Fruit fly (Drosophila melanogaster) whole organism, prepupa: Measurements from ENCODE around the gene Fst.

Source experiments
- Blimp-1 ChIP-seq: fragments of 200-800 bp; sonication (Bioruptor generic); optimal IDR thresholded peaks from 3 replicates; lab custom pipeline; 2017; ENCODE audit warnings: missing biosample characterization, missing genetic modification characterization, mild to moderate bottlenecking, moderate library complexity, missing genetic modification reagents
- CG10631 ChIP-seq: fragments of 200-800 bp; sonication (Bioruptor generic); optimal IDR thresholded peaks from 2 replicates; lab custom pipeline; 2016; ENCODE audit warnings: missing biosample characterization, missing genetic modification characterization
- CG10669 ChIP-seq: fragments of 200-800 bp; sonication (Bioruptor generic); optimal IDR thresholded peaks from 3 replicates; lab custom pipeline; 2018; ENCODE audit warnings: missing biosample characterization, mild to moderate bottlenecking, missing genetic modification characterization, moderate library complexity
- CG11294 ChIP-seq: fragments of 200-800 bp; sonication (Bioruptor generic); IDR thresholded peaks from 2 replicates; pipeline ENCODE4 v1.3.6; 2022; ENCODE audit warnings: missing biosample characterization, missing genetic modification characterization
- CG11762 ChIP-seq: fragments of 200-800 bp; sonication (Bioruptor generic); optimal IDR thresholded peaks from 3 replicates; lab custom pipeline; 2016; ENCODE audit warnings: missing biosample characterization, missing genetic modification characterization; ENCODE audit not compliant: insufficient read depth
- CG11902 ChIP-seq: fragments of 200-800 bp; sonication (Bioruptor generic); optimal IDR thresholded peaks from 3 replicates; lab custom pipeline; 2016; ENCODE audit warnings: missing biosample characterization, missing genetic modification characterization
- CG15336 ChIP-seq: fragments of 200-800 bp; sonication (Bioruptor generic); IDR thresholded peaks from 2 replicates; pipeline ENCODE4 v1.3.6; 2022; ENCODE audit warnings: missing biosample characterization, missing genetic modification characterization
- CG1621 ChIP-seq: fragments of 200-800 bp; sonication (Bioruptor generic); optimal IDR thresholded peaks from 3 replicates; lab custom pipeline; 2018; ENCODE audit warnings: missing biosample characterization, mild to moderate bottlenecking, missing genetic modification characterization
- CG16779 ChIP-seq: fragments of 200-800 bp; sonication (Bioruptor generic); optimal IDR thresholded peaks from 3 replicates; lab custom pipeline; 2017; ENCODE audit warnings: missing biosample characterization, mild to moderate bottlenecking, missing genetic modification characterization
- CG31627 ChIP-seq: fragments of 200-800 bp; sonication (Bioruptor generic); optimal IDR thresholded peaks from 3 replicates; lab custom pipeline; 2016; ENCODE audit warnings: missing biosample characterization, missing genetic modification characterization
- CG32006 ChIP-seq: fragments of 200-800 bp; sonication (Bioruptor generic); optimal IDR thresholded peaks from 3 replicates; lab custom pipeline; 2017; ENCODE audit warnings: missing biosample characterization, mild to moderate bottlenecking, missing genetic modification characterization
- CG34406 ChIP-seq: fragments of 200-800 bp; sonication (Bioruptor generic); optimal IDR thresholded peaks from 3 replicates; lab custom pipeline; 2016; ENCODE audit warnings: missing biosample characterization, missing genetic modification characterization
- CG3919 ChIP-seq: fragments of 200-800 bp; sonication (Bioruptor generic); optimal IDR thresholded peaks from 3 replicates; lab custom pipeline; 2016; ENCODE audit warnings: missing biosample characterization, missing genetic modification characterization
- CG4318 ChIP-seq: fragments of 200-800 bp; sonication (Bioruptor generic); optimal IDR thresholded peaks from 3 replicates; lab custom pipeline; 2017; ENCODE audit warnings: missing biosample characterization, mild to moderate bottlenecking, missing genetic modification characterization
- CG6163 ChIP-seq: fragments of 200-800 bp; sonication (Bioruptor generic); IDR thresholded peaks from 3 replicates; pipeline ENCODE4 v1.3.6; 2022; ENCODE audit warnings: missing biosample characterization, missing genetic modification characterization
- CG6792 ChIP-seq: fragments of 200-800 bp; sonication (Bioruptor generic); optimal IDR thresholded peaks from 3 replicates; lab custom pipeline; 2016; ENCODE audit warnings: missing biosample characterization, missing genetic modification characterization
- CG7368 ChIP-seq: fragments of 200-800 bp; sonication (Bioruptor generic); optimal IDR thresholded peaks from 3 replicates; lab custom pipeline; 2016; ENCODE audit warnings: missing biosample characterization, missing genetic modification characterization
- CG8119 ChIP-seq: fragments of 200-800 bp; sonication (Bioruptor generic); IDR thresholded peaks from 3 replicates; pipeline ENCODE4 v1.3.6; 2022; ENCODE audit warnings: missing biosample characterization, missing genetic modification characterization
- CG8319 ChIP-seq: fragments of 200-800 bp; sonication (Bioruptor generic); optimal IDR thresholded peaks from 3 replicates; lab custom pipeline; 2016; ENCODE audit warnings: missing biosample characterization, missing genetic modification characterization
- Eip75B ChIP-seq: fragments of 200-800 bp; sonication (Bioruptor generic); optimal IDR thresholded peaks from 3 replicates; lab custom pipeline; 2016; ENCODE audit warnings: missing biosample characterization, missing genetic modification characterization
- Eip78C ChIP-seq: fragments of 200-800 bp; sonication (Bioruptor generic); peaks from one replicate; lab custom pipeline; 2016; ENCODE audit warnings: missing biosample characterization, missing genetic modification characterization
- Eip93F ChIP-seq: fragments of 200-800 bp; sonication (Bioruptor generic); optimal IDR thresholded peaks from 2 replicates; lab custom pipeline; 2016; ENCODE audit warnings: missing biosample characterization, mild to moderate bottlenecking, missing genetic modification characterization
- Ets96B ChIP-seq: fragments of 200-800 bp; optimal IDR thresholded peaks from 2 replicates; lab custom pipeline; 2019; ENCODE audit warnings: missing biosample characterization, mild to moderate bottlenecking, missing genetic modification characterization, moderate library complexity
- Gug ChIP-seq: fragments of 200-800 bp; sonication (Bioruptor generic); IDR thresholded peaks from 2 replicates; pipeline ENCODE4 v1.3.6; 2022; ENCODE audit warnings: missing biosample characterization, missing genetic modification characterization
- Hr38 ChIP-seq: sonication (Bioruptor generic); optimal IDR thresholded peaks from 2 replicates; lab custom pipeline; 2016; ENCODE audit warnings: missing biosample characterization, missing genetic modification characterization
- Hr39 ChIP-seq: fragments of 200-800 bp; sonication (Bioruptor generic); optimal IDR thresholded peaks from 2 replicates; lab custom pipeline; 2016; ENCODE audit warnings: missing biosample characterization, missing genetic modification characterization
- Hr4 ChIP-seq: fragments of 200-800 bp; sonication (Bioruptor generic); optimal IDR thresholded peaks from 3 replicates; lab custom pipeline; 2016; ENCODE audit warnings: missing biosample characterization, missing genetic modification characterization
- Lpt ChIP-seq: fragments of 200-800 bp; sonication (Bioruptor generic); optimal IDR thresholded peaks from 3 replicates; lab custom pipeline; 2016; ENCODE audit warnings: missing biosample characterization, missing genetic modification characterization
- Met ChIP-seq: fragments of 200-800 bp; sonication (Bioruptor generic); optimal IDR thresholded peaks from 3 replicates; lab custom pipeline; 2016; ENCODE audit warnings: missing biosample characterization, missing genetic modification characterization
- OdsH ChIP-seq: fragments of 200-800 bp; sonication (Bioruptor generic); optimal IDR thresholded peaks from 3 replicates; lab custom pipeline; 2016; ENCODE audit warnings: missing biosample characterization, missing genetic modification characterization
- Smox ChIP-seq: fragments of 200-800 bp; sonication (Bioruptor generic); optimal IDR thresholded peaks from 3 replicates; lab custom pipeline; 2016; ENCODE audit warnings: missing biosample characterization, missing genetic modification characterization
- Sox102F ChIP-seq: fragments of 200-800 bp; sonication (Bioruptor generic); optimal IDR thresholded peaks from 2 replicates; lab custom pipeline; 2016; ENCODE audit warnings: missing biosample characterization, mild to moderate bottlenecking, missing genetic modification characterization
- Sox14 ChIP-seq: fragments of 200-800 bp; sonication (Bioruptor generic); optimal IDR thresholded peaks from 3 replicates; lab custom pipeline; 2016; ENCODE audit warnings: missing biosample characterization, missing genetic modification characterization
- Sox15 ChIP-seq: fragments of 200-800 bp; sonication (Bioruptor generic); optimal IDR thresholded peaks from 3 replicates; lab custom pipeline; 2016; ENCODE audit warnings: missing biosample characterization, missing genetic modification characterization
- achi ChIP-seq: fragments of 200-800 bp; sonication (Bioruptor generic); optimal IDR thresholded peaks from 3 replicates; lab custom pipeline; 2016; ENCODE audit warnings: missing biosample characterization, missing genetic modification characterization
- acj6 ChIP-seq: fragments of 200-800 bp; sonication (Bioruptor generic); optimal IDR thresholded peaks from 3 replicates; lab custom pipeline; 2016; ENCODE audit warnings: missing biosample characterization, missing genetic modification characterization
- cyc ChIP-seq: fragments of 200-800 bp; sonication (Bioruptor generic); optimal IDR thresholded peaks from 3 replicates; lab custom pipeline; 2016; ENCODE audit warnings: missing biosample characterization, missing genetic modification characterization
- dac ChIP-seq: fragments of 200-800 bp; sonication (Bioruptor generic); optimal IDR thresholded peaks from 2 replicates; lab custom pipeline; 2017; ENCODE audit warnings: missing biosample characterization, mild to moderate bottlenecking, missing genetic modification characterization
- eg ChIP-seq: fragments of 200-800 bp; sonication (Bioruptor generic); IDR thresholded peaks from 3 replicates; pipeline ENCODE4 v1.3.6; 2022; ENCODE audit warnings: missing biosample characterization, missing genetic modification characterization
- fkh ChIP-seq: fragments of 200-800 bp; sonication (Bioruptor generic); optimal IDR thresholded peaks from 3 replicates; lab custom pipeline; 2017; ENCODE audit warnings: missing biosample characterization, mild to moderate bottlenecking, missing genetic modification characterization, moderate library complexity
- lz ChIP-seq: fragments of 200-800 bp; sonication (Bioruptor generic); optimal IDR thresholded peaks from 3 replicates; lab custom pipeline; 2016; ENCODE audit warnings: missing biosample characterization, missing genetic modification characterization
- net ChIP-seq: fragments of 200-800 bp; sonication (Bioruptor generic); optimal IDR thresholded peaks from 3 replicates; lab custom pipeline; 2016; ENCODE audit warnings: missing biosample characterization, missing genetic modification characterization
- spab ChIP-seq: fragments of 200-800 bp; sonication (Bioruptor generic); optimal IDR thresholded peaks from 2 replicates; lab custom pipeline; 2017; ENCODE audit warnings: missing biosample characterization, mild to moderate bottlenecking, missing genetic modification characterization, missing genetic modification reagents
- ss ChIP-seq, 2 experiments: fragments of 200-800 bp; sonication (Bioruptor generic); optimal IDR thresholded peaks; 2 replicates in 1 of 2; 3 replicates in 1 of 2; lab custom pipeline; 2017 to 2018; ENCODE audit warnings: mild to moderate bottlenecking in 2 of 2, missing biosample characterization in 2 of 2, missing genetic modification characterization in 2 of 2, moderate library complexity in 1 of 2
- svp ChIP-seq: fragments of 200-800 bp; sonication (Bioruptor generic); peaks from one replicate; lab custom pipeline; 2016; ENCODE audit warnings: missing biosample characterization, missing genetic modification characterization
- vri ChIP-seq: fragments of 200-800 bp; sonication (Bioruptor generic); optimal IDR thresholded peaks from 3 replicates; lab custom pipeline; 2016; ENCODE audit warnings: missing biosample characterization, mild to moderate bottlenecking, missing genetic modification characterization

Fst gene

DNA sequence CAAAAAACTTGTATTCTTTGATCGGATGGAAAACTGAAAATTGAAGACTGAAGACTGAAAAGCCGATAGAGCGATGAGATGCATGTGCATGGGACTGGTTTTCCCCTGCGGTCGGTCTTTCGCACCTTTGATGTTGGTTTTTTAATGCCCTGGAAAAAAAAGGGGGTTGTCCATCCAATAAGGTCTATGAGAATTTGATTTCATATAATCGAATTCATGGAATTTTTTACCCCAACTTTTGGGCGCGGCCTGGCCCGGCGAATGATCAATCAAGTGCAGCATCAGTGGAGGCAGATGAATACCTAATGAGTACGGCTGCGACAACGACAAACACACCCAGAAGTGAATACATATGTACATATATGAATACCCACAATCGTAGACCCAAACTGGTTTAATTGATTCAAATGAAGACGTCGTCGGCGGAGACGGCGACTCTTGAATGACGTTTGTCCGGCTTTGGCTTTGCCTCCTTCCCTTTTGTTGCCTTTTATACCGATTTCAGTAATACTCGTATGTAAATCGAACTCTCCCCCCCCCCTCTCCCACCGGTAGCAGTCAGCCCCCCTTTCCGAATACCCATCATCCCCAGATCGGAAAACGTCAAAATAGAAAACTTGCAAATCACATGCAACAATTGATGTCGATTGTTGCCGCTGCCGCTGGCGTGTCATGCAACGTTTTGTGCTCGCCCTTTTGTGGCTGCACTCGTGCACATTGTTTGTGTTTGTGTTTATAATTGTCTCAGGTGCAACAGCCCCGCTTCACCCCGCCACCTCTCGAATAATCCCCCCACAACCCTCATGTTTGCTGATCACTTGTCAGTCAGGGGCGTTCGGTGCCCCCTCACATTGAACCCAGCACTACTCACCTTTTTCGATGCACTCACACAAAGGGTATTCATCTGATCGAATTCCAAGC, 42.7 kb downstream of the Fst start:
- TF ChIP-seq fkh (GFP tag; lab: Kevin White, UChicago) (peak; percentile 67), Blimp-1 (GFP tag; lab: Kevin White, UChicago) (no peak), ss (GFP tag; optimal IDR thresholded peaks at IDR 0.05; lab: Kevin White, UChicago) (peak in 1 of 2 experiments; percentile 63)

- TF ChIP-seq spab (GFP tag; lab: Kevin White, UChicago) (no peak), eg (GFP tag; lab: Robert Waterston, UW) (no peak), achi (GFP tag; lab: Kevin White, UChicago) (no peak), CG11902 (GFP tag; lab: Kevin White, UChicago) (no peak), Ets96B (no peak), Eip93F (GFP tag; lab: Kevin White, UChicago) (no peak), CG6792 (GFP tag; lab: Kevin White, UChicago) (no peak), CG8119 (no peak), OdsH (GFP tag; lab: Kevin White, UChicago) (no peak), Gug (no peak), CG31627 (GFP tag; lab: Kevin White, UChicago) (no peak), Eip78C (GFP tag; lab: Kevin White, UChicago) (peak; percentile 15), vri (GFP tag; lab: Kevin White, UChicago) (peak; percentile 32), ss (GFP tag; optimal IDR thresholded peaks at IDR 0.05; lab: Kevin White, UChicago) (peak in 1 of 2 experiments; percentile 17), net (GFP tag; lab: Kevin White, UChicago) (no peak), CG11294 (no peak), Smox (GFP tag; lab: Kevin White, UChicago) (no peak), Sox15 (no peak)
These were observed 44.0 kb downstream of the Fst start for dm6 chr3R:9601949-9602348.

- no peak for TF ChIP-seq Blimp-1 (GFP tag; lab: Kevin White, UChicago)
- no peak for TF ChIP-seq dac (GFP tag; lab: Kevin White, UChicago)
- TF ChIP-seq CG4318 (GFP tag; lab: Kevin White, UChicago), result no peak
- peak; percentile 4 for TF ChIP-seq acj6 (GFP tag; lab: Kevin White, UChicago)
- no peak for TF ChIP-seq Met (GFP tag; lab: Kevin White, UChicago)
- no peak for TF ChIP-seq Hr38 (GFP tag; lab: Kevin White, UChicago)
- peak; percentile 26 for TF ChIP-seq CG1621 (tag; lab: Kevin White, UChicago)
- TF ChIP-seq ss (GFP tag; optimal IDR thresholded peaks at IDR 0.05; lab: Kevin White, UChicago), result peak; percentile 36 to 50
- peak; percentile 36 for TF ChIP-seq CG16779 (tag; lab: Kevin White, UChicago)
- no peak for TF ChIP-seq Hr4 (GFP tag; lab: Kevin White, UChicago)
- TF ChIP-seq svp (GFP tag; lab: Kevin White, UChicago), result peak; percentile 72
- peak; percentile 47 for TF ChIP-seq CG34406
- TF ChIP-seq Sox14, result no peak
- TF ChIP-seq CG11762 (GFP tag; lab: Kevin White, UChicago), result peak; percentile 42
- TF ChIP-seq CG15336 (GFP tag; lab: Robert Waterston, UW), result no peak
- TF ChIP-seq CG10669 (GFP tag; lab: Kevin White, UChicago), result peak; percentile 46
- TF ChIP-seq CG10631 (GFP tag; lab: Kevin White, UChicago), result peak; percentile 41
- TF ChIP-seq CG31627 (GFP tag; lab: Kevin White, UChicago), result no peak
- TF ChIP-seq CG8319 (GFP tag; lab: Kevin White, UChicago), result peak; percentile 31
- TF ChIP-seq Eip75B (GFP tag; lab: Kevin White, UChicago), result no peak
- TF ChIP-seq cyc (GFP tag; lab: Kevin White, UChicago), result no peak
- peak; percentile 45 for TF ChIP-seq CG3919 (GFP tag; lab: Kevin White, UChicago)
- peak; percentile 21 for TF ChIP-seq Smox (GFP tag; lab: Kevin White, UChicago)
- TF ChIP-seq Ets96B, result peak; percentile 55
- TF ChIP-seq fkh (GFP tag; lab: Kevin White, UChicago), result peak; percentile 83
- peak; percentile 4 for TF ChIP-seq CG7368
- no peak for TF ChIP-seq CG8119
- TF ChIP-seq Hr39 (GFP tag; lab: Kevin White, UChicago), result no peak
- peak; percentile 17 for TF ChIP-seq CG32006 (GFP tag; lab: Kevin White, UChicago)
- TF ChIP-seq achi (GFP tag; lab: Kevin White, UChicago), result peak; percentile 52
- TF ChIP-seq Lpt, result no peak
- TF ChIP-seq net (GFP tag; lab: Kevin White, UChicago), result peak; percentile 47
- peak; percentile 59; the same call in 1 of the 3 replicates for TF ChIP-seq CG6163 (GFP tag; lab: Robert Waterston, UW)
- TF ChIP-seq Eip78C (GFP tag; lab: Kevin White, UChicago), result peak; percentile 84
- no peak for TF ChIP-seq lz
- peak; percentile 27 for TF ChIP-seq Sox102F (GFP tag; lab: Kevin White, UChicago)
These were observed 45.4 kb downstream of the Fst start for dm6 chr3R:9600558-9600959.
